Worm (Caenorhabditis elegans): ENCODE data around the gene ccdc-55.

The ccdc-55 gene

ce11 chrIII:4193659-4194103 is 25.1 kb upstream of the ccdc-55 start, which contains the start of gene xbp-1 (continued):
- no peak for TF ChIP-seq dmd-8 (GFP tag; IDR thresholded peaks at IDR 0.05)
- TF ChIP-seq unc-62 (GFP tag; optimal IDR thresholded peaks at IDR 0.05 in 1 of 2): peak in 1 of 2 experiments; percentile 86
- no peak for TF ChIP-seq unc-62 (tag; optimal IDR thresholded peaks at IDR 0.05)
- peak; percentile 92 for TF ChIP-seq mep-1 (tag; optimal IDR thresholded peaks at IDR 0.05)
- peak; percentile 75 for TF ChIP-seq hmg-1.1 (GFP tag; IDR thresholded peaks at IDR 0.05)
- no peak for TF ChIP-seq zag-1 (tag; optimal IDR thresholded peaks at IDR 0.05)
- TF ChIP-seq nhr-41 (GFP tag; IDR thresholded peaks at IDR 0.05): peak; percentile 79
- TF ChIP-seq saeg-2 (GFP tag; IDR thresholded peaks at IDR 0.05): no peak; the same call in 1 of the 2 replicates
- peak; percentile 68 for TF ChIP-seq nhr-102 (tag; optimal IDR thresholded peaks at IDR 0.05)
- peak; percentile 23 for TF ChIP-seq spr-3 (GFP tag; optimal IDR thresholded peaks at IDR 0.05)
- peak; percentile 4 for TF ChIP-seq duxl-1 (tag; optimal IDR thresholded peaks at IDR 0.05; ENCODE audit: poor library complexity)
- TF ChIP-seq madf-9 (GFP tag; conservative IDR thresholded peaks at IDR 0.05): peak; percentile 82
- peak; percentile 74 for TF ChIP-seq ztf-7 (tag; optimal IDR thresholded peaks at IDR 0.05)
- peak; percentile 94 for TF ChIP-seq hlh-30 (tag; optimal IDR thresholded peaks at IDR 0.05; ENCODE audit: insufficient read depth)
- TF ChIP-seq ces-1 (GFP tag; optimal IDR thresholded peaks at IDR 0.05): no peak
- TF ChIP-seq ZK337.2 (GFP tag; IDR thresholded peaks at IDR 0.05): 0 out of 2 replicates have a peak, but pooled peaks have one; percentile 23
- peak; percentile 64 for TF ChIP-seq F37D6.2 (tag; optimal IDR thresholded peaks at IDR 0.05)
- no peak for TF ChIP-seq ceh-62 (tag; optimal IDR thresholded peaks at IDR 0.05)
- peak; percentile 82 to 94 for TF ChIP-seq lsy-2 (tag; optimal IDR thresholded peaks at IDR 0.05)
- no peak for TF ChIP-seq lin-39 (tag; optimal IDR thresholded peaks at IDR 0.05)
- TF ChIP-seq mes-2 (tag; optimal IDR thresholded peaks at IDR 0.05; ENCODE audit: poor library complexity, severe bottlenecking): peak; percentile 90
- peak; percentile 93 for TF ChIP-seq jun-1 (tag; optimal IDR thresholded peaks at IDR 0.05)
- peak; percentile 74 to 93 for TF ChIP-seq mdl-1 (tag; optimal IDR thresholded peaks at IDR 0.05)
- TF ChIP-seq pqm-1 (tag; optimal IDR thresholded peaks at IDR 0.05): peak; percentile 95
- peak; percentile 77 for TF ChIP-seq ceh-20 (GFP tag; IDR thresholded peaks at IDR 0.05)
- TF ChIP-seq dmd-6 (GFP tag; IDR thresholded peaks at IDR 0.05): peak; percentile 98
- TF ChIP-seq sdz-12 (GFP tag; optimal IDR thresholded peaks at IDR 0.05): peak; percentile 50
- peak; percentile 51 to 87 for TF ChIP-seq hif-1 (tag; optimal IDR thresholded peaks at IDR 0.05)
- TF ChIP-seq dmd-9 (GFP tag; IDR thresholded peaks at IDR 0.05): peak; percentile 63; the same call in 1 of the 2 replicates

DNA sequence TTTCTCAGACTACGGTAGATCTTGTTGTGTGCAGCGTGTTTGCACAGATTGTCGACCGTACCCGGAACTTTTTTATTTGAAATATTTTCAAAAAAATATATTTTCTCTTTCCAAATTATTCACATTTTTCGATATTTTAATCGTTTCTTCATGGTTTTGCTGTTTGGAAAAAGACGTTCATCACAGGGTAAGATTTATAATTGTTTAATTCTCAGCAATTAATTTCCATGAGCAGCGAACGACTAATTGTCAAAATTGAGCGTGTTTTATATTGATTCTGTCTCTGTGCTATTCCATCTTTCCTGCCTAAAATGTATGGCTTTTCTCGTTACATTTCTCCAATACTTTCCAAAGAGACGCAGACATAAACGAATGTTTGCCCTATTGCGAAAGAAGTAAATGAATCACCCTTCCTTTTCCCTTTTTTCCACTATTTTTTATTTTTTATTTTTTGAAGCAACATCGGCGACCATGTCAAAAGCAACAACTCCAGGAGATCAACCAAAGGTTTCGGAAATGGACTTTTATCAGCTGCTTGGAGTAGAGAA is 22.6 kb upstream of the ccdc-55 start, which contains the start of gene dnj-16:
Gene dnj-16 (plus strand): TSS at position 51 of the 548 bp plus-strand sequence.
- peak; percentile 49 for TF ChIP-seq mep-1 (tag; optimal IDR thresholded peaks at IDR 0.05)
- TF ChIP-seq dpl-1 (GFP tag; optimal IDR thresholded peaks at IDR 0.05): peak; percentile 1
- peak in 1 of 2 experiments; percentile 2 for TF ChIP-seq mdl-1 (tag; optimal IDR thresholded peaks at IDR 0.05)
- peak; percentile 10 for TF ChIP-seq lin-13 (GFP tag; optimal IDR thresholded peaks at IDR 0.05)
- no peak for TF ChIP-seq nhr-48 (tag; optimal IDR thresholded peaks at IDR 0.05)
- peak; percentile 34 for TF ChIP-seq nhr-28 (tag; optimal IDR thresholded peaks at IDR 0.05)
- no peak for TF ChIP-seq D1046.2 (GFP tag; IDR thresholded peaks at IDR 0.05)
- no peak for TF ChIP-seq egl-43 (GFP tag; IDR thresholded peaks at IDR 0.05)
- no peak for TF ChIP-seq ceh-20 (GFP tag; IDR thresholded peaks at IDR 0.05)
- TF ChIP-seq dmd-9 (GFP tag; IDR thresholded peaks at IDR 0.05): no peak
- TF ChIP-seq dmd-8 (GFP tag; IDR thresholded peaks at IDR 0.05): no peak
- TF ChIP-seq nhr-11 (tag; optimal IDR thresholded peaks at IDR 0.05): no peak
- no peak for TF ChIP-seq ctbp-1 (GFP tag; IDR thresholded peaks at IDR 0.05)
- TF ChIP-seq daf-12 (tag; optimal IDR thresholded peaks at IDR 0.05): no peak
- TF ChIP-seq nhr-237 (tag; optimal IDR thresholded peaks at IDR 0.05): no peak
- TF ChIP-seq snpc-1.2 (GFP tag; IDR thresholded peaks at IDR 0.05): no peak
- no peak for TF ChIP-seq mxl-2 (GFP tag; conservative IDR thresholded peaks at IDR 0.05)
- no peak for TF ChIP-seq lin-1 (GFP tag; IDR thresholded peaks at IDR 0.05)
- 0 out of 2 replicates have a peak, but pooled peaks have one; percentile 24 for TF ChIP-seq madf-9 (GFP tag; conservative IDR thresholded peaks at IDR 0.05)
- TF ChIP-seq mes-2 (tag; optimal IDR thresholded peaks at IDR 0.05; ENCODE audit: poor library complexity, severe bottlenecking): peak; percentile 68
- no peak for TF ChIP-seq zag-1 (tag; optimal IDR thresholded peaks at IDR 0.05)
- no peak for TF ChIP-seq unc-39 (tag; optimal IDR thresholded peaks at IDR 0.05)
- TF ChIP-seq nhr-6 (tag; optimal IDR thresholded peaks at IDR 0.05): peak; percentile 79
- no peak for TF ChIP-seq nhr-76 (tag; optimal IDR thresholded peaks at IDR 0.05)
- peak; percentile 60 for TF ChIP-seq dve-1 (tag; optimal IDR thresholded peaks at IDR 0.05; ENCODE audit: insufficient read depth)
- TF ChIP-seq pqm-1 (tag; optimal IDR thresholded peaks at IDR 0.05): peak; percentile 36
- TF ChIP-seq attf-4 (tag; optimal IDR thresholded peaks at IDR 0.05): no peak
- TF ChIP-seq ceh-28 (tag; optimal IDR thresholded peaks at IDR 0.05): no peak
- peak; percentile 3 for TF ChIP-seq T20F7.1 (GFP tag; optimal IDR thresholded peaks at IDR 0.05)

Measured in whole organism, L4 larva.